Worm (Caenorhabditis elegans) whole organism, early embryonic: ENCODE data around the gene gbb-1.

Experiments used
- B0310.2 ChIP-seq: sonication (generic microtip); optimal IDR thresholded peaks from 2 replicates; lab custom pipeline; 2016; ENCODE audit warnings: mild to moderate bottlenecking, missing genetic modification characterization, missing compliant biosample characterization
- ama-1 ChIP-seq: fragments of 150-350 bp; optimal IDR thresholded peaks from 2 replicates; lab custom pipeline; 2014
- ceh-13 ChIP-seq: fragments of 200-800 bp; sonication (Bioruptor generic); optimal IDR thresholded peaks from 2 replicates; lab custom pipeline; 2018; ENCODE audit warnings: mild to moderate bottlenecking, missing genetic modification characterization, missing compliant biosample characterization
- ceh-36 ChIP-seq: sonication (generic microtip); optimal IDR thresholded peaks from 2 replicates; lab custom pipeline; 2016; ENCODE audit warnings: missing genetic modification characterization, inconsistent platforms, missing compliant biosample characterization
- ets-7 ChIP-seq: sonication (generic microtip); optimal IDR thresholded peaks from 2 replicates; lab custom pipeline; 2016; ENCODE audit warnings: missing genotype, missing genetic modification characterization, missing compliant biosample characterization
- hmg-4 ChIP-seq: fragments of 200-800 bp; sonication (Bioruptor generic); optimal IDR thresholded peaks from 2 replicates; lab custom pipeline; 2018; ENCODE audit warnings: mild to moderate bottlenecking, missing genetic modification characterization, missing compliant biosample characterization
- hnd-1 ChIP-seq: sonication (generic microtip); optimal IDR thresholded peaks from 2 replicates; lab custom pipeline; 2016; ENCODE audit warnings: missing genetic modification characterization, missing compliant biosample characterization
- sea-1 ChIP-seq: fragments of 200-800 bp; sonication (Bioruptor generic); conservative IDR thresholded peaks from 2 replicates; pipeline ENCODE4 v1.3.6; 2022; ENCODE audit warnings: missing genetic modification characterization, missing compliant biosample characterization
- tbx-11 ChIP-seq: fragments of 200-800 bp; sonication (Bioruptor generic); IDR thresholded peaks from 2 replicates; pipeline ENCODE4 v1.3.6; 2022; ENCODE audit warnings: missing genetic modification characterization, missing compliant biosample characterization

- TF ChIP-seq hnd-1 (tag; lab: Kevin White, UChicago) (no peak), sea-1 (GFP tag; lab: Robert Waterston, UW) (no peak), ama-1 (lab: Kevin White, UChicago) (no peak), hmg-4 (GFP tag; lab: Kevin White, UChicago) (no peak), ceh-13 (GFP tag; lab: Kevin White, UChicago) (no peak), B0310.2 (no peak), tbx-11 (no peak), ceh-36 (tag; lab: Kevin White, UChicago) (no peak), ets-7 (tag; lab: Kevin White, UChicago) (no peak)
Observed at ce11 chrX:2953522-2954032, 4.2 kb upstream of the gbb-1 start.
